Worm (Caenorhabditis elegans) whole organism, early embryonic: ENCODE data around the gene F09G2.2.

Experiments
- B0310.2 ChIP-seq: sonication (generic microtip); optimal IDR thresholded peaks from 2 replicates; lab custom pipeline; 2016; ENCODE audit warnings: mild to moderate bottlenecking, missing genetic modification characterization, missing compliant biosample characterization
- F13C5.2 ChIP-seq: sonication (generic microtip); optimal IDR thresholded peaks from 2 replicates; lab custom pipeline; 2017; ENCODE audit warnings: mild to moderate bottlenecking, missing genetic modification characterization, inconsistent platforms, missing compliant biosample characterization
- aly-1 ChIP-seq: sonication (generic microtip); optimal IDR thresholded peaks from 2 replicates; lab custom pipeline; 2016; ENCODE audit warnings: missing genetic modification characterization, missing compliant biosample characterization
- ama-1 ChIP-seq: fragments of 150-350 bp; optimal IDR thresholded peaks from 2 replicates; lab custom pipeline; 2014
- ceh-13 ChIP-seq: fragments of 200-800 bp; sonication (Bioruptor generic); optimal IDR thresholded peaks from 2 replicates; lab custom pipeline; 2018; ENCODE audit warnings: mild to moderate bottlenecking, missing genetic modification characterization, missing compliant biosample characterization
- ceh-36 ChIP-seq: sonication (generic microtip); optimal IDR thresholded peaks from 2 replicates; lab custom pipeline; 2016; ENCODE audit warnings: missing genetic modification characterization, inconsistent platforms, missing compliant biosample characterization
- ets-7 ChIP-seq: sonication (generic microtip); optimal IDR thresholded peaks from 2 replicates; lab custom pipeline; 2016; ENCODE audit warnings: missing genotype, missing genetic modification characterization, missing compliant biosample characterization
- flt-1 ChIP-seq: fragments of 200-800 bp; sonication (Bioruptor generic); IDR thresholded peaks from 2 replicates; pipeline ENCODE4 v1.3.6; 2022; ENCODE audit warnings: missing genetic modification characterization, missing compliant biosample characterization
- hmbx-1 ChIP-seq: sonication (generic microtip); optimal IDR thresholded peaks from 2 replicates; lab custom pipeline; 2016; ENCODE audit warnings: mild to moderate bottlenecking, missing genetic modification characterization, missing compliant biosample characterization
- hmg-4 ChIP-seq: fragments of 200-800 bp; sonication (Bioruptor generic); optimal IDR thresholded peaks from 2 replicates; lab custom pipeline; 2018; ENCODE audit warnings: mild to moderate bottlenecking, missing genetic modification characterization, missing compliant biosample characterization
- hnd-1 ChIP-seq: sonication (generic microtip); optimal IDR thresholded peaks from 2 replicates; lab custom pipeline; 2016; ENCODE audit warnings: missing genetic modification characterization, missing compliant biosample characterization
- pes-1 ChIP-seq: fragments of 200-800 bp; sonication (Bioruptor generic); IDR thresholded peaks from 2 replicates; pipeline ENCODE4 v1.3.6; 2022; ENCODE audit warnings: missing genetic modification reagents, missing genetic modification characterization, missing compliant biosample characterization
- scrt-1 ChIP-seq: fragments of 200-800 bp; sonication (Bioruptor generic); IDR thresholded peaks from 2 replicates; pipeline ENCODE4 v1.3.6; 2022; ENCODE audit warnings: missing genetic modification characterization, missing compliant biosample characterization
- sea-1 ChIP-seq: fragments of 200-800 bp; sonication (Bioruptor generic); conservative IDR thresholded peaks from 2 replicates; pipeline ENCODE4 v1.3.6; 2022; ENCODE audit warnings: missing genetic modification characterization, missing compliant biosample characterization
- tbx-11 ChIP-seq: fragments of 200-800 bp; sonication (Bioruptor generic); IDR thresholded peaks from 2 replicates; pipeline ENCODE4 v1.3.6; 2022; ENCODE audit warnings: missing genetic modification characterization, missing compliant biosample characterization
- tbx-37 ChIP-seq: fragments of 200-800 bp; sonication (Bioruptor generic); conservative IDR thresholded peaks from 2 replicates; pipeline ENCODE4 v1.3.6; 2022; ENCODE audit warnings: missing genetic modification reagents, missing genetic modification characterization, missing compliant biosample characterization
- tra-4 ChIP-seq: sonication (generic microtip); optimal IDR thresholded peaks from 2 replicates; lab custom pipeline; 2017; ENCODE audit warnings: missing genetic modification characterization, missing compliant biosample characterization

The F09G2.2 gene

DNA sequence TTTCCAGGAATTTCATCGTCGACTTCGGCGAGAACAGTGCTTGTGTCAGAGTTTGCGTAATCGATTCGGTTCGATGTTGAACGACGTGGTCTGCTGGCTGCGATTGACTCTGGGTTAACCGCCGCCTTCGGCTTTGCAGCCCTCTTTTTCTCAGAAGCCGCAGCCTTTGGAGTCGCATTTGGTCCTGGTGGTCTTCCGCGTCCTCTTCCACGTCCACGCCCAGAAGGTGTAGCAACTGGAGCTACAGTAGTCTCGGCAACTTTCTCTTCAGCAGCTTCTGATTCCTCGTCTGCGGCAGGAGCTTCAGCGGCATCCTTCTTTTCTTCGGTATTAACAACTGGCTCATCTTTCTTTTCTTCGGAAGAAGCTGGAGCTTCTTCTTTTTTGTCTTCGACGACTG is 1.9 kb upstream of the F09G2.2 start:
- no peak for TF ChIP-seq flt-1 (GFP tag; lab: Robert Waterston, UW)
- TF ChIP-seq tbx-11 (GFP tag; lab: Robert Waterston, UW), result no peak
- no peak for TF ChIP-seq tbx-37 (GFP tag; lab: Robert Waterston, UW)
- TF ChIP-seq ceh-13, result no peak
- TF ChIP-seq aly-1 (tag; lab: Kevin White, UChicago), result no peak
- no peak for TF ChIP-seq hmbx-1 (tag; lab: Kevin White, UChicago)
- no peak for TF ChIP-seq scrt-1
- no peak for TF ChIP-seq pes-1 (GFP tag; lab: Robert Waterston, UW)
- no peak for TF ChIP-seq ama-1
- no peak for TF ChIP-seq hmg-4 (GFP tag; lab: Kevin White, UChicago)
- no peak for TF ChIP-seq hnd-1
- TF ChIP-seq tra-4 (tag; lab: Kevin White, UChicago), result no peak

DNA sequence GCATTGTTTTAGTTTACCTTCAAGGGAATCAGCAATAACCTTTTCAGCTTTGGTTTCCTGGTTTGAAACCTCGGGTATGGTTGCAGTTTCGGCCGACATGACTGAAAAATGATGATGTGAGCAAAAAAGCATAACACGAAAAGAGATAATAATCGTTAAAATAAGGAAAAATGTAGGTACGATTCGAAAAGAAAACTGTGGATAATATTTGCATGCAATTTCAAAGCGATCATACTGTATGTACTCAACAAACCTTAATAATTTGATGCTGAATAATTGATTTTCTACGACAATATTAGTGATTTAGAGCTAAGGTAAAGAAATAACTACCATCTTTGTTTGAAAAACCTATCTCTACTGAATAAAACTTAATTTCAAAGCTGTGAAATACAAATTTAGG is 679 bp upstream of the F09G2.2 start, which contains the start of gene attf-2:
Gene attf-2, minus strand, starts transcription at position 101 of the 400 bp plus-strand sequence.
- TF ChIP-seq hmbx-1 (tag; lab: Kevin White, UChicago) (no peak), tra-4 (tag; lab: Kevin White, UChicago) (no peak), aly-1 (tag; lab: Kevin White, UChicago) (no peak), hmg-4 (GFP tag; lab: Kevin White, UChicago) (no peak), hnd-1 (no peak), scrt-1 (no peak), F13C5.2 (no peak), tbx-37 (GFP tag; lab: Robert Waterston, UW) (no peak), ama-1 (no peak), ets-7 (tag; lab: Kevin White, UChicago) (no peak), pes-1 (GFP tag; lab: Robert Waterston, UW) (no peak), sea-1 (GFP tag; lab: Robert Waterston, UW) (no peak), tbx-11 (GFP tag; lab: Robert Waterston, UW) (no peak)

DNA sequence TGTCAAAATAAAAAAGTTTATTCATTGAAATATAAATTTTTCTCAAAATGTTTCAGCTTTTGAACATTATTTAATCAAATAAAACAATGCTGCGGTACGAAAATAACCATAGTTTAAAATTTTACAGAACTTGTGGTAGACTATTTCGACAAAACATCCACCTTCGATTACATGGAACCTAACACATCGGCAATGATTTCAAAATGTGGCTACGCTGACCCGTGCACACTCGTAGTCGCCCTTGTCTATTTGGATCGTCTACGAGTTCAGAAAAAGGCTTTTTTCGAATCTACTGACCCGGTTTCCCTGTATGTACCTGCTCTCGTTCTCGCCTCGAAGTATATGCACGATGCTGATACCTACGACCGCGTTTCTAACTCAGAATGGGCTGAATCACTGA is 320 bp downstream of the F09G2.2 start:
- TF ChIP-seq tbx-11 (GFP tag; lab: Robert Waterston, UW) (no peak), hnd-1 (no peak), aly-1 (tag; lab: Kevin White, UChicago) (no peak), tra-4 (tag; lab: Kevin White, UChicago) (no peak), hmg-4 (GFP tag; lab: Kevin White, UChicago) (no peak), scrt-1 (no peak), tbx-37 (GFP tag; lab: Robert Waterston, UW) (no peak), ama-1 (no peak), F13C5.2 (no peak), ceh-13 (no peak), B0310.2 (tag; lab: Kevin White, UChicago) (no peak), pes-1 (GFP tag; lab: Robert Waterston, UW) (no peak), hmbx-1 (tag; lab: Kevin White, UChicago) (no peak), ceh-36 (tag; lab: Kevin White, UChicago) (no peak)

DNA sequence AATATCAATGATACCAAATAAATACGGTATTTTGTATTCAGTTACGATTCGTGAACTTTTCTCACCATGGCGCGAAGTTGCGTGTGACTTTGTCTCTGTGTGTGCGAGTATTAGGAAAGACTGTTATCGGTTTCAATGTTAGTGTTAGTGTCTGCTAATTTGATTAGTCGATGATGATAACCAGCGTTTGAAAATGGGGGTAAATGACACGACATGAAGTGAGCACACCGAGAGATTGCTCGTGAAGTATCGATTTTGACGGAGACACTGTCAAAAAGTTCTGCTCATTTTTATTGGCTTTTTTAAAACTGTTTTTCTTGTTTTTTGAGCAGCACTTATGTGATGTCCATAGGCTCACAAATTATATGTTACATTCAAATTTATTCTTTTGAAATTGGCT is 1.7 kb downstream of the F09G2.2 start:
- TF ChIP-seq ama-1 (peak; percentile 21), sea-1 (GFP tag; lab: Robert Waterston, UW) (no peak)

DNA sequence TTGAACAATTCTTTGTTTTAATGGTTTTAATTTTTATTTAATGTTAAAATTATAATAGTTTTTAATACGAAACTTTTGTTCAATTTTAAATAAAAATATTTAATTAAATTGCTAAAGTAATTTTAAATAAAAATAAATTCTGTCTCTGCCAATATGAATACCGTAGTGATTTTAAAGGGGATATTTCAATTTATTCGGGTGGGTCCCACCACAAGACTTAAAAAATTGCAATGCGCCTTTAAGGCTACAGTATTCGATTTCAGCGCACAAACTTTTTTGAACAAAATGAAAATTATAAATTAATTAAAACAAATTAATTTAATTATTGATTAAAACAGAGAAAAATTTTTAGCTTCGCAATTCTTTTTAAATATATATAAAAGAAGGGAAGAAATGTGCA is 2.4 kb downstream of the F09G2.2 start:
- no peak for TF ChIP-seq hmg-4 (GFP tag; lab: Kevin White, UChicago)
- no peak for TF ChIP-seq tbx-37 (GFP tag; lab: Robert Waterston, UW)
- no peak for TF ChIP-seq tra-4 (tag; lab: Kevin White, UChicago)
- no peak for TF ChIP-seq ceh-36 (tag; lab: Kevin White, UChicago)
- no peak for TF ChIP-seq hnd-1
- no peak for TF ChIP-seq hmbx-1 (tag; lab: Kevin White, UChicago)
- TF ChIP-seq sea-1 (GFP tag; lab: Robert Waterston, UW), result no peak
- no peak for TF ChIP-seq B0310.2 (tag; lab: Kevin White, UChicago)

DNA sequence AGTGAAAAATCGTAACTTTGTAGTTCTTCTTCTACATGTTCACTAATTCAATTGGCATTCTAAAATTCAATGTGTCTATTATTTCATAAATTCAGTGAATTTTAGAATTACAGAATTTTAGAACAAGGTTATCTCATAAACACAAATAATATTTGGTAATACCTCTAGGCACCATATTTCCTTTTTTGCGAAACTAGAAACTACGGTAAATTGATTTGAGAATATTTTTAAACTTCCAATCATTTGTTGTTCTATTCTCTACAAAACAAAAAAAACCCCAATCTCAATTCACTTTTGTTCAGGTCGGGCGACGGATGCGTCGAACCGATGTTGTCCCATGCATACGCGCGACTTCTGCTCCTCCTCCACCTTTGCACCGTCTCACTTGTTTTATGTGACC is 3.2 kb downstream of the F09G2.2 start, which contains the start of gene F09G2.1:
Gene F09G2.1, plus strand, starts transcription at position 301 of the 400 bp plus-strand sequence.
- no peak for TF ChIP-seq sea-1 (GFP tag; lab: Robert Waterston, UW)
- no peak for TF ChIP-seq hmbx-1 (tag; lab: Kevin White, UChicago)
- no peak for TF ChIP-seq B0310.2 (tag; lab: Kevin White, UChicago)
- no peak for TF ChIP-seq F13C5.2
- no peak for TF ChIP-seq ceh-13

DNA sequence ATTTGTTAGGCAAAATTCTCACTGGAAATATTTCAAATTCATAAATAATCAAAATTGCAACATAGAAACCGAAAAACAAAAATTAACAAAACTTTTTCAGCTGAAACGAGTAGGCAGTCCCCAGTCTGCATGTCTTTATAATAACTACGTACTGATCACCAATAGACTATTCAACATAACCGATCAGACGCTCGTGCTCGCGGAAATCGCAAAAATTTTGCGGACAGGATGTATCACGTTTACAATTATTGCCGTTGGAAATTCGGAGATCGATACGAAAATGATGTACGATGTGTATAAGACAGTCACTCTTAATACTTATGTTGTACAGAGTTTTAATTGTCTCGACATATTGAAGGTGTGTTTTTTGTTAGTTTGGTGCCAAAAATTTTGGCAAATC is 4.6 kb downstream of the F09G2.2 start:
- TF ChIP-seq F13C5.2 (no peak), tbx-11 (GFP tag; lab: Robert Waterston, UW) (no peak), sea-1 (GFP tag; lab: Robert Waterston, UW) (no peak), ceh-36 (tag; lab: Kevin White, UChicago) (no peak), flt-1 (GFP tag; lab: Robert Waterston, UW) (no peak), hmbx-1 (tag; lab: Kevin White, UChicago) (no peak), tbx-37 (GFP tag; lab: Robert Waterston, UW) (no peak)

DNA sequence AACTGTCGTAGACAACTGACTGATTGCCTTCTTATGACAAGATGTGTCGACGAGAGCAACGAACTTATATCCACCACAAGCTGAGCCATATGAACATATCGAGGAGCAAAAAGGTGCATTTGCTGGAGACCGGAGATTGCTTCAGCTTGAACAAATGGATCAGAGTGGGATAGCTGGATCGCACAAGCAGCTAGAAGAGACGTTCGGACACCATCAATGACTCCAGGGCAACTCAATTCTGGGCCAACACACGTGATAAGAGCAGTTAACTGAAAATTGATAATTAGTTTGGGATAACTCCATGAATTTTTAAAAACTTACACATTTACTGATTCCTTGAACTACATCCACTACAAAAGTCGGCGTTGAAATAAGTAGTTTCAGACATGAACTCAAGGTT is 12.3 kb downstream of the F09G2.2 start:
- TF ChIP-seq scrt-1 (no peak), ets-7 (tag; lab: Kevin White, UChicago) (no peak), ama-1 (no peak), F13C5.2 (no peak), ceh-36 (tag; lab: Kevin White, UChicago) (no peak), hmg-4 (GFP tag; lab: Kevin White, UChicago) (no peak), aly-1 (tag; lab: Kevin White, UChicago) (no peak), hmbx-1 (tag; lab: Kevin White, UChicago) (no peak), hnd-1 (no peak), tra-4 (tag; lab: Kevin White, UChicago) (no peak), tbx-11 (GFP tag; lab: Robert Waterston, UW) (no peak), B0310.2 (tag; lab: Kevin White, UChicago) (no peak), sea-1 (GFP tag; lab: Robert Waterston, UW) (no peak), ceh-13 (no peak), tbx-37 (GFP tag; lab: Robert Waterston, UW) (no peak)
